Worm (Caenorhabditis elegans) whole organism, L4/young adult: ENCODE data around the gene pfd-1.

ENCODE experiments used
- W03F9.2 ChIP-seq: fragments of 150-350 bp; optimal IDR thresholded peaks from 2 replicates; lab custom pipeline; 2014; ENCODE audit warnings: missing biosample characterization, missing genetic modification characterization
- dao-5 ChIP-seq: sonication (generic microtip); optimal IDR thresholded peaks from 2 replicates; lab custom pipeline; 2016; ENCODE audit warnings: missing genotype, missing genetic modification characterization, moderate library complexity, missing compliant biosample characterization
- him-1 ChIP-seq: sonication (generic microtip); optimal IDR thresholded peaks from 2 replicates; lab custom pipeline; 2016; ENCODE audit warnings: missing genotype, missing genetic modification reagents, missing genetic modification characterization, missing compliant biosample characterization

DNA sequence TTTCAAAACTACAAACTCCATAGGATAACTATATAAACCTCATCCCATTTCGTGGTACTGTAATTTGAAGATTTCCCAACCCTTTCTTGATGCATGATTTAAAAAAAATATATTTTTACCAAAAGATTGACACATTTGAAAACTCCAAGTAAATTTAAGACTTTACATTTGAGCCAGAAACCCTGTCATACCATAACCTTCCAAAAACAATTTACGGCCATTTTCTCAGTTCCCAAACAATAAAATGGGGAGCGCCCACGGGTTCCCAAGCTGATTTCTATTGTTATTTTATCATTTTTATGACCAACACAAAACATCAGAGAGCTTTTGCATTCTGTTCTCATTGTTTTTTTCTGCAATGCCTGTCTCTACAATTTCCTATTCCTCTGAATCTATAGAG is 37.3 kb upstream of the pfd-1 start, which contains the start of gene clc-9:
- TF ChIP-seq W03F9.2 (tag; lab: Kevin White, UChicago) (no peak), dao-5 (no peak), him-1 (tag; lab: Kevin White, UChicago) (no peak)
